Fruit fly (Drosophila melanogaster) whole organism, prepupa: ENCODE data around the gene CG18473.
A peak's percentile ranks its signal among the peaks of the same experiment; 100 is the strongest.

Experiments
- Blimp-1 ChIP-seq: fragments of 200-800 bp; sonication (Bioruptor generic); optimal IDR thresholded peaks from 3 replicates; lab custom pipeline; 2017; ENCODE audit warnings: missing biosample characterization, missing genetic modification characterization, mild to moderate bottlenecking, moderate library complexity, missing genetic modification reagents
- CG10669 ChIP-seq: fragments of 200-800 bp; sonication (Bioruptor generic); optimal IDR thresholded peaks from 3 replicates; lab custom pipeline; 2018; ENCODE audit warnings: missing biosample characterization, mild to moderate bottlenecking, missing genetic modification characterization, moderate library complexity
- CG11902 ChIP-seq: fragments of 200-800 bp; sonication (Bioruptor generic); optimal IDR thresholded peaks from 3 replicates; lab custom pipeline; 2016; ENCODE audit warnings: missing biosample characterization, missing genetic modification characterization
- CG15336 ChIP-seq: fragments of 200-800 bp; sonication (Bioruptor generic); IDR thresholded peaks from 2 replicates; pipeline ENCODE4 v1.3.6; 2022; ENCODE audit warnings: missing biosample characterization, missing genetic modification characterization
- CG1621 ChIP-seq: fragments of 200-800 bp; sonication (Bioruptor generic); optimal IDR thresholded peaks from 3 replicates; lab custom pipeline; 2018; ENCODE audit warnings: missing biosample characterization, mild to moderate bottlenecking, missing genetic modification characterization
- CG16779 ChIP-seq: fragments of 200-800 bp; sonication (Bioruptor generic); optimal IDR thresholded peaks from 3 replicates; lab custom pipeline; 2017; ENCODE audit warnings: missing biosample characterization, mild to moderate bottlenecking, missing genetic modification characterization
- CG3032 ChIP-seq: fragments of 200-800 bp; optimal IDR thresholded peaks from 2 replicates; lab custom pipeline; 2019; ENCODE audit warnings: missing biosample characterization, mild to moderate bottlenecking, missing genetic modification characterization, moderate library complexity
- CG31627 ChIP-seq: fragments of 200-800 bp; sonication (Bioruptor generic); optimal IDR thresholded peaks from 3 replicates; lab custom pipeline; 2016; ENCODE audit warnings: missing biosample characterization, missing genetic modification characterization
- CG32006 ChIP-seq: fragments of 200-800 bp; sonication (Bioruptor generic); optimal IDR thresholded peaks from 3 replicates; lab custom pipeline; 2017; ENCODE audit warnings: missing biosample characterization, mild to moderate bottlenecking, missing genetic modification characterization
- CG3919 ChIP-seq: fragments of 200-800 bp; sonication (Bioruptor generic); optimal IDR thresholded peaks from 3 replicates; lab custom pipeline; 2016; ENCODE audit warnings: missing biosample characterization, missing genetic modification characterization
- CG4318 ChIP-seq: fragments of 200-800 bp; sonication (Bioruptor generic); optimal IDR thresholded peaks from 3 replicates; lab custom pipeline; 2017; ENCODE audit warnings: missing biosample characterization, mild to moderate bottlenecking, missing genetic modification characterization
- CG6276 ChIP-seq: fragments of 200-800 bp; sonication (Bioruptor generic); optimal IDR thresholded peaks from 2 replicates; lab custom pipeline; 2017; ENCODE audit warnings: missing biosample characterization, mild to moderate bottlenecking, missing genetic modification characterization
- CG6792 ChIP-seq: fragments of 200-800 bp; sonication (Bioruptor generic); optimal IDR thresholded peaks from 3 replicates; lab custom pipeline; 2016; ENCODE audit warnings: missing biosample characterization, missing genetic modification characterization
- CG6808 ChIP-seq: fragments of 200-800 bp; sonication (Bioruptor generic); optimal IDR thresholded peaks from 3 replicates; lab custom pipeline; 2017; ENCODE audit warnings: missing biosample characterization, missing genetic modification characterization, mild to moderate bottlenecking, moderate library complexity, missing genetic modification reagents
- CG6854 ChIP-seq: fragments of 200-800 bp; sonication (Bioruptor generic); optimal IDR thresholded peaks from 2 replicates; lab custom pipeline; 2017; ENCODE audit warnings: missing biosample characterization, mild to moderate bottlenecking, missing genetic modification characterization
- CG8119 ChIP-seq: fragments of 200-800 bp; sonication (Bioruptor generic); IDR thresholded peaks from 3 replicates; pipeline ENCODE4 v1.3.6; 2022; ENCODE audit warnings: missing biosample characterization, missing genetic modification characterization
- CG9139 ChIP-seq: fragments of 200-800 bp; sonication (Bioruptor generic); optimal IDR thresholded peaks from 3 replicates; lab custom pipeline; 2017; ENCODE audit warnings: missing biosample characterization, mild to moderate bottlenecking, missing genetic modification characterization
- Eip75B ChIP-seq: fragments of 200-800 bp; sonication (Bioruptor generic); optimal IDR thresholded peaks from 3 replicates; lab custom pipeline; 2016; ENCODE audit warnings: missing biosample characterization, missing genetic modification characterization
- Eip78C ChIP-seq: fragments of 200-800 bp; sonication (Bioruptor generic); peaks from one replicate; lab custom pipeline; 2016; ENCODE audit warnings: missing biosample characterization, missing genetic modification characterization
- Ets21C ChIP-seq: fragments of 200-800 bp; sonication (Bioruptor generic); optimal IDR thresholded peaks from 3 replicates; lab custom pipeline; 2016; ENCODE audit warnings: missing biosample characterization, missing genetic modification characterization
- Ets96B ChIP-seq: fragments of 200-800 bp; optimal IDR thresholded peaks from 2 replicates; lab custom pipeline; 2019; ENCODE audit warnings: missing biosample characterization, mild to moderate bottlenecking, missing genetic modification characterization, moderate library complexity
- Gug ChIP-seq: fragments of 200-800 bp; sonication (Bioruptor generic); IDR thresholded peaks from 2 replicates; pipeline ENCODE4 v1.3.6; 2022; ENCODE audit warnings: missing biosample characterization, missing genetic modification characterization
- Hr38 ChIP-seq: sonication (Bioruptor generic); optimal IDR thresholded peaks from 2 replicates; lab custom pipeline; 2016; ENCODE audit warnings: missing biosample characterization, missing genetic modification characterization
- Hr39 ChIP-seq: fragments of 200-800 bp; sonication (Bioruptor generic); optimal IDR thresholded peaks from 2 replicates; lab custom pipeline; 2016; ENCODE audit warnings: missing biosample characterization, missing genetic modification characterization
- Hr4 ChIP-seq: fragments of 200-800 bp; sonication (Bioruptor generic); optimal IDR thresholded peaks from 3 replicates; lab custom pipeline; 2016; ENCODE audit warnings: missing biosample characterization, missing genetic modification characterization
- Lpt ChIP-seq: fragments of 200-800 bp; sonication (Bioruptor generic); optimal IDR thresholded peaks from 3 replicates; lab custom pipeline; 2016; ENCODE audit warnings: missing biosample characterization, missing genetic modification characterization
- Met ChIP-seq: fragments of 200-800 bp; sonication (Bioruptor generic); optimal IDR thresholded peaks from 3 replicates; lab custom pipeline; 2016; ENCODE audit warnings: missing biosample characterization, missing genetic modification characterization
- Smox ChIP-seq: fragments of 200-800 bp; sonication (Bioruptor generic); optimal IDR thresholded peaks from 3 replicates; lab custom pipeline; 2016; ENCODE audit warnings: missing biosample characterization, missing genetic modification characterization
- Sox14 ChIP-seq: fragments of 200-800 bp; sonication (Bioruptor generic); optimal IDR thresholded peaks from 3 replicates; lab custom pipeline; 2016; ENCODE audit warnings: missing biosample characterization, missing genetic modification characterization
- achi ChIP-seq: fragments of 200-800 bp; sonication (Bioruptor generic); optimal IDR thresholded peaks from 3 replicates; lab custom pipeline; 2016; ENCODE audit warnings: missing biosample characterization, missing genetic modification characterization
- cyc ChIP-seq: fragments of 200-800 bp; sonication (Bioruptor generic); optimal IDR thresholded peaks from 3 replicates; lab custom pipeline; 2016; ENCODE audit warnings: missing biosample characterization, missing genetic modification characterization
- dsx ChIP-seq: fragments of 200-800 bp; optimal IDR thresholded peaks from 3 replicates; lab custom pipeline; 2019; ENCODE audit warnings: missing biosample characterization, mild to moderate bottlenecking, missing genetic modification characterization, moderate library complexity; ENCODE audit not compliant: poor library complexity, severe bottlenecking
- esn ChIP-seq: fragments of 200-800 bp; sonication (Bioruptor generic); optimal IDR thresholded peaks from 2 replicates; lab custom pipeline; 2016; ENCODE audit warnings: missing biosample characterization, mild to moderate bottlenecking, missing genetic modification characterization, moderate library complexity
- fd59A ChIP-seq: fragments of 200-800 bp; sonication (Bioruptor generic); optimal IDR thresholded peaks from 2 replicates; lab custom pipeline; 2017; ENCODE audit warnings: missing biosample characterization, mild to moderate bottlenecking, missing genetic modification characterization, missing genetic modification reagents
- fkh ChIP-seq: fragments of 200-800 bp; sonication (Bioruptor generic); optimal IDR thresholded peaks from 3 replicates; lab custom pipeline; 2017; ENCODE audit warnings: missing biosample characterization, mild to moderate bottlenecking, missing genetic modification characterization, moderate library complexity
- lz ChIP-seq: fragments of 200-800 bp; sonication (Bioruptor generic); optimal IDR thresholded peaks from 3 replicates; lab custom pipeline; 2016; ENCODE audit warnings: missing biosample characterization, missing genetic modification characterization
- pdm3 ChIP-seq: fragments of 200-800 bp; sonication (Bioruptor generic); optimal IDR thresholded peaks from 3 replicates; lab custom pipeline; 2016; ENCODE audit warnings: missing biosample characterization, missing genetic modification characterization
- spab ChIP-seq: fragments of 200-800 bp; sonication (Bioruptor generic); optimal IDR thresholded peaks from 2 replicates; lab custom pipeline; 2017; ENCODE audit warnings: missing biosample characterization, mild to moderate bottlenecking, missing genetic modification characterization, missing genetic modification reagents
- ss ChIP-seq, 2 experiments: fragments of 200-800 bp; sonication (Bioruptor generic); optimal IDR thresholded peaks; 2 replicates in 1 of 2; 3 replicates in 1 of 2; lab custom pipeline; 2017 to 2018; ENCODE audit warnings: mild to moderate bottlenecking in 2 of 2, missing biosample characterization in 2 of 2, missing genetic modification characterization in 2 of 2, moderate library complexity in 1 of 2
- svp ChIP-seq: fragments of 200-800 bp; sonication (Bioruptor generic); peaks from one replicate; lab custom pipeline; 2016; ENCODE audit warnings: missing biosample characterization, missing genetic modification characterization
- topi ChIP-seq: fragments of 200-800 bp; sonication (Bioruptor generic); optimal IDR thresholded peaks from 3 replicates; lab custom pipeline; 2016; ENCODE audit warnings: missing biosample characterization, missing genetic modification characterization
- vri ChIP-seq: fragments of 200-800 bp; sonication (Bioruptor generic); optimal IDR thresholded peaks from 3 replicates; lab custom pipeline; 2016; ENCODE audit warnings: missing biosample characterization, mild to moderate bottlenecking, missing genetic modification characterization

Gene CG18473

DNA sequence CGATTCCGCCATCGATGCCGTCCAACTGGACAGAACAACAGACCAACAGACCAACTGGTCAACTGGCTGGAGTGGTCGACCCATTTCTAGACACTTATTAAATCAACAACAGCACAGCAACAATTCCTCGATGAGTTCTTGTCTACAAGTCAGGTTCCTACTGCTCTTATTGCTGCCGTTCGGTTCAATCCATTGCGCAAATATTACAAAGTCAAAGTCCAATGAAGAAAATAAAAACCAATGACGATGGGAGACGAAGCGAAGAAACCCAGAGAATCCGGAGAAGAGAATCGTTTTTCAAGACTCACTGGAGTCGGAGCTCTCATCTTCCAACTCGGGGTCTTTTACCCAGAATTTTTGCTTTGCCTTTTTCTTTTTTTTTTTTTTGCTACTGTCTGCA lies 25.9 kb downstream of the CG18473 start (continued):
- TF ChIP-seq CG10669 (peak; percentile 46), esn (GFP tag; lab: Kevin White, UChicago) (no peak), Blimp-1 (GFP tag; lab: Kevin White, UChicago) (no peak), svp (GFP tag; lab: Kevin White, UChicago) (no peak), CG3032 (tag; lab: Kevin White, UChicago) (peak; percentile 39), CG6276 (GFP tag; lab: Kevin White, UChicago) (peak; percentile 69), CG9139 (GFP tag; lab: Kevin White, UChicago) (peak; percentile 75), Smox (GFP tag; lab: Kevin White, UChicago) (no peak), Ets96B (tag; lab: Kevin White, UChicago) (peak; percentile 42), Eip75B (no peak), Hr4 (GFP tag; lab: Kevin White, UChicago) (no peak), CG6792 (GFP tag; lab: Kevin White, UChicago) (no peak), Hr39 (GFP tag; lab: Kevin White, UChicago) (no peak), topi (no peak), dsx (GFP tag; lab: Kevin White, UChicago) (peak; percentile 74), CG11902 (GFP tag; lab: Kevin White, UChicago) (no peak), CG4318 (GFP tag; lab: Kevin White, UChicago) (no peak), Eip78C (GFP tag; lab: Kevin White, UChicago) (peak; percentile 24), lz (GFP tag; lab: Kevin White, UChicago) (no peak), achi (GFP tag; lab: Kevin White, UChicago) (no peak), ss (GFP tag; optimal IDR thresholded peaks at IDR 0.05; lab: Kevin White, UChicago) (peak; percentile 82 to 86), CG8119 (GFP tag; lab: Robert Waterston, UW) (peak; percentile 63; the same call in 1 of the 3 replicates), vri (GFP tag; lab: Kevin White, UChicago) (no peak)

DNA sequence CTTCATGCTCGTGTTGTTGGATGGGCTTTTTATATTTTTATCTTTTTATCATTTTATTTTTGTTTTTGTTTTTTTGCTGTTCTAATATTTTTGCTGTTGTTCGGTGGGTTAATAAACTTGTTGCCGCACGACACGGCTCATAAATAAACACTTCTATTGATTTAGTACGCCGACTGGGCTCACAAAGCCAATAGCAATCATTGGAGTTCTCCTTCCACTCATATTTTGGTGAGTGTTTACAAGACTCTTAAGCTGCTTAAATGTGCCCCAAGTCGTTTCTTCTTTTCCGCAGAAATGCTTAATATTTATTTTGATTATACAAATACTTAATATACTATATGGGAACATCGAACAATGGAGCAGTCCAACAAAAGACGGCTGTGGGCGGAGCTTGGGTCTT lies 27.1 kb downstream of the CG18473 start:
- no peak for TF ChIP-seq svp (GFP tag; lab: Kevin White, UChicago)
- TF ChIP-seq CG11902 (GFP tag; lab: Kevin White, UChicago), result no peak
- peak; percentile 93 for TF ChIP-seq fkh (GFP tag; lab: Kevin White, UChicago)

DNA sequence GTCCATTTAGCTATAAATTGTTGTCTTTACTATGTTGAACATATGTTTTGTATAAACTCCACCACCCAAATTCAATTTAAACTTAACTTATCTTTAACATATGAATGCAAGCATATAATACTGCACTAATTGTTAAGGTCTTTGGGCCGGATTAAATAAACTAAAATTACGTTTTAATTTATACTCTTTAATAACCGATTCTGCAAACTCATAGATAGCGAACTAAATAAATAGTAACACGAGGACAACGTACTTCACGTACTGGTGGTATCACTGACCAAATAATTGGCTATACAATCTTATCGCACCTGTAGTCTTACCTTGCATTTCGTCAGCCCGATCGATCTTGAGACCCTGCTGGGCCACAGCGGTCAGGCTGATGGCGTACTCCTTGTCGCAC lies 29.3 kb downstream of the CG18473 start:
- no peak for TF ChIP-seq pdm3 (GFP tag; lab: Kevin White, UChicago)

DNA sequence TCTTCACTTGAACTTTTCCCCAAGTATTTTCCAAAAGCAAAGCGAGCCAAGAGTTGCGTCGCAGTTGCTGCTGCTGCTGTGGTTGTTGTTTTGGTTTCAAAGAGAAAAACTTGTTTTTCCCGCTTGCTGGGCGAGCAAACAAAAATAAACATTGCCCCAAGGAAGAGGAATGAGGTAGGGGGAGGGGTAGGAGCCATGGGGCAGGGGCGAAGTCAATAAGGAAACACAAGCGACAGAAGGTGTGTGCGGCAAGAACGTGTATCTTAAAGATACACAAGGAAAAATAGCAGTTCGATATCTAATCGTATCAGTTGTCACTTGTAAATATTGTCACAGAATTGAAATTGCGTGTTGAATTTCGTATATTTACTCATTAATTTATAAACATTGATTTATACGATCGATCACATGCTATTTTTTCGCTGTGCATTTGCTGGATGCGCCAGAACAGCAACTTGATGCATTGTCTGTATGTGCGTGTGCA lies 30.5 kb downstream of the CG18473 start:
- TF ChIP-seq Lpt (GFP tag; lab: Kevin White, UChicago) (peak; percentile 96), achi (GFP tag; lab: Kevin White, UChicago) (peak; percentile 95), CG3919 (GFP tag; lab: Kevin White, UChicago) (peak; percentile 98), Ets21C (GFP tag; lab: Kevin White, UChicago) (peak; percentile 87), CG1621 (tag; lab: Kevin White, UChicago) (peak; percentile 96), topi (peak; percentile 92), Met (GFP tag; lab: Kevin White, UChicago) (peak; percentile 94), CG6792 (GFP tag; lab: Kevin White, UChicago) (peak; percentile 94), svp (GFP tag; lab: Kevin White, UChicago) (peak; percentile 94), CG6276 (GFP tag; lab: Kevin White, UChicago) (peak; percentile 96), spab (GFP tag; lab: Kevin White, UChicago) (peak; percentile 96), Smox (GFP tag; lab: Kevin White, UChicago) (peak; percentile 91), CG3032 (tag; lab: Kevin White, UChicago) (peak; percentile 98), CG15336 (peak; percentile 96), Hr4 (GFP tag; lab: Kevin White, UChicago) (peak; percentile 86), Sox14 (peak; percentile 97), ss (GFP tag; optimal IDR thresholded peaks at IDR 0.05; lab: Kevin White, UChicago) (peak; percentile 97 to 98), Eip78C (GFP tag; lab: Kevin White, UChicago) (peak; percentile 98), fd59A (peak; percentile 97), cyc (GFP tag; lab: Kevin White, UChicago) (peak; percentile 91), fkh (GFP tag; lab: Kevin White, UChicago) (peak; percentile 93), CG4318 (GFP tag; lab: Kevin White, UChicago) (peak; percentile 86), Hr39 (GFP tag; lab: Kevin White, UChicago) (peak; percentile 91), Hr38 (GFP tag; lab: Kevin White, UChicago) (no peak), CG6808 (GFP tag; lab: Kevin White, UChicago) (peak; percentile 97), CG6854 (GFP tag; lab: Kevin White, UChicago) (peak; percentile 90), CG10669 (peak; percentile 96), CG31627 (GFP tag; lab: Kevin White, UChicago) (peak; percentile 91), CG32006 (GFP tag; lab: Kevin White, UChicago) (peak; percentile 95), CG16779 (tag; lab: Kevin White, UChicago) (peak; percentile 92), CG9139 (GFP tag; lab: Kevin White, UChicago) (peak; percentile 94), Gug (peak; percentile 95)
